Fruit fly (Drosophila melanogaster) whole organism, larva: ENCODE measurements around the gene CG1136.

Source experiments
- noc ChIP-seq: fragments of 200-800 bp; sonication (Bioruptor generic); optimal IDR thresholded peaks from 3 replicates; lab custom pipeline; 2019; ENCODE audit warnings: missing biosample characterization, mild to moderate bottlenecking, missing genetic modification characterization, moderate library complexity

Gene CG1136

DNA sequence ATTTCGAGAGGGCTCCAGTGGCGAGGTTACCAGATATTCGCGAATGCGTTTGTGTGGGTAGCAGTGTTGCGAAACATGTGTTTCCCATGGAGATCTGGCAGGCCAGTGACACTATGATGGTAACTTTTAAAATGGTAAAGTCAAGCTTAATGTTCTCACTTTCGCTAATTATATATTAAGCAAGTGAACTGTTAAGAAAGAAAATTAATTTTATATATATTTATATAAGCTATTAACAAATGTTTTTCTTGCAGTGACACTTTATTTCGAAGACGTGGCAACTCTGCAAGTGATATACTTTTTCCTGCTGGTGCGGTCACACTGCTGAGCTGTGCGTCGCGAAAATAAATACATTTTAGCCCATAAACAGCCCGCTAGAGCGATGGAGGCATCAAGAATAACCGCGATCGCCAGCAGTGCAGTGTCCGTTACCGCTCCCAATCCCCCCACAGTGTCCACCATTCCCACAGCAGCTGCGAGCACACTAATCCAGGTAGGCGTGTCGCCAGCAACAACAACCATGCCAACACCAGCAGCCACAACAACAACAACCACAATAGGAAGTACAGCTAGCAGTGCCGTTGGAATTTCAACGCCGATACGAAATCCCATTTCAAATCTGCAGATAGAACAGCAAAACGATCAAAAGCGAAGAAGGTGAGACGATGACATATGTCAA is 6.0 kb upstream of the CG1136 start, which contains the start of the genes CG11593 and Rcd5:
Gene CG11593, minus strand, starts transcription at position 236 of the 679 bp plus-strand sequence.
Gene Rcd5, plus strand, starts transcription at position 283 of the 679 bp plus-strand sequence.
- no peak for TF ChIP-seq noc (tag; lab: Kevin White, UChicago)

DNA sequence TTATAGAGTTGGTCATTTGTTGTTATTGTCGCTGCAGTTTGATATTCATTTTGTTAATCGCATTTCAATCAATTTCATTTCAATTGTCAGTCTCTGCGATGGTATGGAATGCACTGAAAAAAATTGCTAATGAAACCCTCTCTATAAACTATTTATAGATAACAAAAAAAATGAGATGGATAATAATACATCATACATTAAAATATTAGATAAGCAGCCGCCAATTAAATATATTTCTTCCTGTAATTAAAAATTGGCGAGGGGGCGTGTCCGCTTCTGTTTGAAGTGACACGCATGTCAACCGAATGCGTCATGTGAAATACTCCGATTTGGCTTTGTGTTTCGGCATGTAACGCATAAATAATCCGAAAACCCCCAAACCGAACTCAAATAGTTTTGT is 1.9 kb upstream of the CG1136 start:
- TF ChIP-seq noc (tag; lab: Kevin White, UChicago), result no peak

- TF ChIP-seq noc (tag; lab: Kevin White, UChicago), result no peak
These were observed 1.2 kb downstream of the CG1136 start, which contains the start of gene Dpy-30L2 for dm6 chr3L:4047635-4048034. Dpy-30L2 (minus strand) TSS chr3L:4047735.

DNA sequence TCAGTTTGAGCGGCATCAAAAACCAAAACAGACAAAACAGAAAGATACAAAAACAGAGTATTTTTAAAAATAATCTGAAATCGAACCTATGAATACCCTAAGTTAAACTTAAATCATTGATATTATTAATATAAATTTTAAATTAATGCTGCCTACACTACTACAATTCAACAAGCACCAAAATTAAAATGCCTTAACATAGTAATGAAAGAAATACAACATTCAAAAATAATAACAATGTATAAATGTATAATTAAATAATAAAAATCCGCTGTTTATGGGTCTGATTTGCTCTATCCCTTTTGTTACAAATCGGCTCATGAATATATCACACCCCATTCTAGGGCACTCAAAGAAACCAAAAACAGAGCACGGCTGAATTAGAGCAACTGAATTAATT is 2.7 kb downstream of the CG1136 start:
- TF ChIP-seq noc (tag; lab: Kevin White, UChicago), result no peak

DNA sequence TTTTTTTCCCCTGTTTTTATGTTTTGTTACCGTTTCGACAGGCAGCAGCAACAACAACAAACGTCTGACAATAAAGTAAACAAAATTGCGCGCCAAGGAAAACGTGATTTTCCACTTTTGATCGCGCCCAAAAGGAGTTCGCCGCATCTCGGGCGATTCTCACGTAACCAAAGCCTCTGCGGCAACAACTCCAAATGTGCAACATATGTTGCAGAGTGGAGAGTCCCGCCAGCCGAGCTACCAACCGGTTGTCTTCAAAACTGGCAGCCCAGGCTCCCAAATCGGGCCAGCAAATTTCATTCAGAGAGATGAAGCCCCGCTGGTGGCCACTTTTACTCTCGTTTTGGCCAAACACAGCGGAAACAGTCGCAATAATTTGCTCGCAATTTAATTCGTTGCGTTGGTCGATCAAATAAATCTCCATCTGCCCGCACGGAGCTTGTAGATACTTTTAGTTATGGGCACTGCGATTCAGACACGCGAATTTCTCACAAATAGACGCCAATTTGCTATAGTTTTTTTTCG is 9.1 kb downstream of the CG1136 start:
- no peak for TF ChIP-seq noc (tag; lab: Kevin White, UChicago)

DNA sequence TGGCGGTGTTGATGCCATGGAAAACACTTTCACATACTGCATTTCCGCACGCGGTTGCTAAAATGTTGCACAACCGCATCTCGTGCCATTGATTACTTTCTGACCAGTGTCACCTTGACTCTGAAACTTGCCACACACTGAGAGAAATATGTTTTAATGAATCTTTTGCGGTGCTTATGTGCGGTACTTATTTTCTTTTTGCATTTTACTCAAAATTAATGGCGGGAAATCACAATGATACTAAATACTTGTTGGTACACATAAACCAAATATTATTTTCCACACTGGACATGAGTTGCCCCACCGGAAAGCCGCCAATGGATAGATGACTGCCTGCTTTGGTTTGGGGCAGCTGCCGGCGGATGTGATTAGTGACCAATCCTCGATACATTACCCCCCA is 10.4 kb downstream of the CG1136 start:
- TF ChIP-seq noc (tag; lab: Kevin White, UChicago), result no peak

- TF ChIP-seq noc (tag; lab: Kevin White, UChicago), result no peak
These were observed 13.0 kb downstream of the CG1136 start, which contains the start of gene Ugt305A1 for dm6 chr3L:4059293-4059820. Ugt305A1 (plus strand) TSS chr3L:4059770.

dm6 chr3L:4061921-4062474 is 15.6 kb downstream of the CG1136 start, which contains the start of gene dib:
dib (plus strand) TSS chr3L:4062292.
- TF ChIP-seq noc (tag; lab: Kevin White, UChicago), result no peak

- no peak for TF ChIP-seq noc (tag; lab: Kevin White, UChicago)
These were observed 22.0 kb downstream of the CG1136 start for dm6 chr3L:4068368-4068767.

DNA sequence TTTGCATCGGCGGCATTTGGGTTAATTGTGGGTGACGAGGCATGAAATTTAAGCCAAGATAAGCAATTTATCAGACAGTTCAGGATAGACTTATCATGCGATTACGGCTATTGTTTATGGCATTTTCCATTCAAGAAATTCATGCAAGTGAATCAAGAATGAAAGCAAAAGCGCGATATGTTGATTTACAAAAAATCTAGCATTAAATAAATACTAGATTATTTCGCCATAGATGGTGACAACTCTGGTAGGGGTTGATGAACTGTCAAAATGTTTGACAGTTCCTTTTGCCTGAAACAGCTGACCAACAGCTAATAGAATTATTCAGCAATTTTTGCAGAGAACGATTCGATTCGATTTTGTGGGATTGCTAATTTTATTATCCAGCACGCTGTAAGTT is 22.7 kb downstream of the CG1136 start, which contains the start of gene CG32259:
Gene CG32259, plus strand, starts transcription at position 301 of the 400 bp plus-strand sequence.
- no peak for TF ChIP-seq noc (tag; lab: Kevin White, UChicago)

DNA sequence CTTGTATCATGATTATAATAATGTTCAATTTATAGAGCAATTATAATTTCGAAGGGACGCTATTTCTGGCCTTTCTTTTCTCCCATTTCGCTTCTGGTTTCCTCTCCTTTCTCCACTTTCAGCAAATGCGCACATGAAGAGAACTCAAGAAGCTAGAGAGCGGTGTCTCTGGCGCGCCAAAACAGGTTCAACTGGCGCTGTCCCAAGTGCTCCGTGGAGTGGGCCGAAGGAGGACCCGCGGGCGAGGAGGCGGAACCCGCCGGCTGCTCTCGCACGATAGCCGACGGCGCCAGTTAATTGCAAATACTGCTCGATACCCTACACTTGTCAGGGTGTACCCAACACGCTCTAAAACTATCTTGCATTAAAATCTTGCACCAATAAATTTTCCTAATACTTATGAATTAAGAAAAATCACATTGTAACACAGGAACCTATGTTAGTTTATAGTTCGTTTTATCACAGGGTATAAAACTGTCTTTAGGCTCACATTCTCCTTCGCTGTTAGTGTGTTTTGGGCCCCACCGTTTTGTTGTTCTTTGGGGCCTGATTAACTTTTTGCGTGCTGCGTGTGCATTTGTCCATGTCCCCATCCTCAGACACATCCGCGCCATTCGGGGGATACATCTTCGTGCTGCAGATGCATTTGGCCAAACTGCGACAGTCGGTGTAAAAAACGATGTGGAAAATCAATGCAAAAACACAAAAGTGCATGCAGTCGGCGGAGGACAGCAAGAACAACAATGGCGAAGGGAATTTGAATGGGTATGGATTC is 24.0 kb downstream of the CG1136 start:
- peak; percentile 88 for TF ChIP-seq noc (tag; lab: Kevin White, UChicago)

DNA sequence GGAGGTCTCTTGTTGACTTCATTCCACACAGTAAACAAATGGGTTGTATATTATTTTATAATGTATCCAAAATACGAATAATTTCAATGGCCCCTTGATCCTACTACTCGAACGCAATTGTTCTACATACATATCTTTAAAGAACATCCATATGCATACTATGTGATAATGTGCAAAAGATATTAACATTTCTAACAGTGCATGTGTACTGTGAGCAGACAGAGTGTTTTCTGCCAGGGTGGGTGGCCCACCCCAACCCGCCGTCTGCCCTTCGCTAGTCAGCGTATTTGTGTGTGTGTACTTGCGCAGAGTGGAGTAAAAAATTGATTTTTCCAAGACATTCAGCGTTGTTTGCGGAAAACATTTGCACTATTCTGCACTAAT is 24.6 kb downstream of the CG1136 start:
- no peak for TF ChIP-seq noc (tag; lab: Kevin White, UChicago)

DNA sequence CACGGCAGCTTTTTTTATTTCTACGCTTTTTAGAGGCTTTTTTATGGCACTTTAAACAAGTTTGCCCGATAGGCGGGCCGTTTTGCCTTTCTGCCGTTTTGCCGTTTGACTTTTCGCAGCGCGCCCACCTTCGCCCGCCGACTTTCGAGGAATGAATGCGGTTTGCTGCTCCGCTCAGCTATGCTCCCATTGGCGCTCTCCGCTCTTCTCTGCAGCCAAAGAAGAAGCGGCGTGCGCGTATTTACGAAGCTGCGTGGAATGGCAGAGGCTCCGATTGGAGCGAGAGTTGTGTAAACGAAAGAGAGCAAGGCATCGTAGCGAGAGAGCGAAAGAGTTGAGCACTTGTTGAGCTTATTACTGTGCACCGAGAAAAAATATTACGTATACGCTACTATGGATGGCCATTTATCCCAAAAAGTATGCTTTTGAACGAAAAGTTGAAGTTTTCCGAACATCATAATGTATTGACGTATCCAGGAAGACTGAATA is 25.2 kb downstream of the CG1136 start, which contains the start of gene wit:
Gene wit, minus strand, starts transcription at position 157 of the 489 bp plus-strand sequence.
- peak; percentile 52 for TF ChIP-seq noc (tag; lab: Kevin White, UChicago)

DNA sequence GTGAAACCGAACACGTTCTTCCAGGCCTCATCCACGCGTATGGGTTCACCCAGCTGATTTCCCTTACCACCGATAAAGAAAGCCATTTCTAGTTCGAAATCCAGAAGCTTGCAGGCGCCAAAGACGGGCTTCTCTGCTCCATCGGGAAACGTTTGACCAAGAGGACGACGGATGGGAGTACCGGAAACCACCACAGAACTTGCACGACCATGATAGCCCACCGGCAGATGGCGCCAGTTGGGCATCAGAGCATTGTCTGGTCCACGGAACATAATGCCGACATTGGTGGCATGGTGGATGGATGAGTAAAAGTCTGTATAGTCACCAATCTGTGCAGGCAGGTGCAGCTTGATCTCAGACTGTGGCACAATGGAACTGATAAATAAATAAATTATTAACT is 26.3 kb downstream of the CG1136 start:
- TF ChIP-seq noc (tag; lab: Kevin White, UChicago), result no peak

DNA sequence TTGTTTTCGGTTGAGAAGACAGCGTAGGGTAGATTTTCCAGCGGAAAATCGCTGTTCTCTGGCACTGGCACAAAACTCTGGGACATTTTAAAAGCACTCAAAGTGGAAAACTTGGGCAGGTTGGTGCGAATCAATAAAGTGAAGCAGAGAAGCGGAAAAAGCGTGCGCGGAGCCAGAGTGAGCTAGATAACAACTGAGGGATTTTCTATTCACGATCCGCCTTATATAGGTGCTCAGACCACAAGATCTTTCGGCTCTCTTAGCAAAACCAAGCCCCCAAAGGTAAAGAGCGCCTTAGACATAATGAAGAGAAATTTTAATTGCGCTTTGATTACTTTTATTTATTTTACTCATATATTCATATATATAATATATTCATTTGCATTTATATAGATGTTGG is 27.4 kb downstream of the CG1136 start, which contains the start of gene Faa:
Gene Faa, minus strand, starts transcription at position 200 of the 400 bp plus-strand sequence.
- TF ChIP-seq noc (tag; lab: Kevin White, UChicago), result no peak
